Worm (Caenorhabditis elegans) whole organism, early embryonic: Measurements from ENCODE around the gene M199.134.

Experiments
- B0310.2 ChIP-seq: sonication (generic microtip); optimal IDR thresholded peaks from 2 replicates; lab custom pipeline; 2016; ENCODE audit warnings: mild to moderate bottlenecking, missing genetic modification characterization, missing compliant biosample characterization
- F13C5.2 ChIP-seq: sonication (generic microtip); optimal IDR thresholded peaks from 2 replicates; lab custom pipeline; 2017; ENCODE audit warnings: mild to moderate bottlenecking, missing genetic modification characterization, inconsistent platforms, missing compliant biosample characterization
- aly-1 ChIP-seq: sonication (generic microtip); optimal IDR thresholded peaks from 2 replicates; lab custom pipeline; 2016; ENCODE audit warnings: missing genetic modification characterization, missing compliant biosample characterization
- ama-1 ChIP-seq: fragments of 150-350 bp; optimal IDR thresholded peaks from 2 replicates; lab custom pipeline; 2014
- ceh-13 ChIP-seq: fragments of 200-800 bp; sonication (Bioruptor generic); optimal IDR thresholded peaks from 2 replicates; lab custom pipeline; 2018; ENCODE audit warnings: mild to moderate bottlenecking, missing genetic modification characterization, missing compliant biosample characterization
- ceh-36 ChIP-seq: sonication (generic microtip); optimal IDR thresholded peaks from 2 replicates; lab custom pipeline; 2016; ENCODE audit warnings: missing genetic modification characterization, inconsistent platforms, missing compliant biosample characterization
- ets-7 ChIP-seq: sonication (generic microtip); optimal IDR thresholded peaks from 2 replicates; lab custom pipeline; 2016; ENCODE audit warnings: missing genotype, missing genetic modification characterization, missing compliant biosample characterization
- flt-1 ChIP-seq: fragments of 200-800 bp; sonication (Bioruptor generic); IDR thresholded peaks from 2 replicates; pipeline ENCODE4 v1.3.6; 2022; ENCODE audit warnings: missing genetic modification characterization, missing compliant biosample characterization
- hmbx-1 ChIP-seq: sonication (generic microtip); optimal IDR thresholded peaks from 2 replicates; lab custom pipeline; 2016; ENCODE audit warnings: mild to moderate bottlenecking, missing genetic modification characterization, missing compliant biosample characterization
- hmg-4 ChIP-seq: fragments of 200-800 bp; sonication (Bioruptor generic); optimal IDR thresholded peaks from 2 replicates; lab custom pipeline; 2018; ENCODE audit warnings: mild to moderate bottlenecking, missing genetic modification characterization, missing compliant biosample characterization
- hnd-1 ChIP-seq: sonication (generic microtip); optimal IDR thresholded peaks from 2 replicates; lab custom pipeline; 2016; ENCODE audit warnings: missing genetic modification characterization, missing compliant biosample characterization
- pes-1 ChIP-seq: fragments of 200-800 bp; sonication (Bioruptor generic); IDR thresholded peaks from 2 replicates; pipeline ENCODE4 v1.3.6; 2022; ENCODE audit warnings: missing genetic modification reagents, missing genetic modification characterization, missing compliant biosample characterization
- scrt-1 ChIP-seq: fragments of 200-800 bp; sonication (Bioruptor generic); IDR thresholded peaks from 2 replicates; pipeline ENCODE4 v1.3.6; 2022; ENCODE audit warnings: missing genetic modification characterization, missing compliant biosample characterization
- sea-1 ChIP-seq: fragments of 200-800 bp; sonication (Bioruptor generic); conservative IDR thresholded peaks from 2 replicates; pipeline ENCODE4 v1.3.6; 2022; ENCODE audit warnings: missing genetic modification characterization, missing compliant biosample characterization
- tbx-11 ChIP-seq: fragments of 200-800 bp; sonication (Bioruptor generic); IDR thresholded peaks from 2 replicates; pipeline ENCODE4 v1.3.6; 2022; ENCODE audit warnings: missing genetic modification characterization, missing compliant biosample characterization
- tbx-37 ChIP-seq: fragments of 200-800 bp; sonication (Bioruptor generic); conservative IDR thresholded peaks from 2 replicates; pipeline ENCODE4 v1.3.6; 2022; ENCODE audit warnings: missing genetic modification reagents, missing genetic modification characterization, missing compliant biosample characterization
- tra-4 ChIP-seq: sonication (generic microtip); optimal IDR thresholded peaks from 2 replicates; lab custom pipeline; 2017; ENCODE audit warnings: missing genetic modification characterization, missing compliant biosample characterization

The M199.134 gene

DNA sequence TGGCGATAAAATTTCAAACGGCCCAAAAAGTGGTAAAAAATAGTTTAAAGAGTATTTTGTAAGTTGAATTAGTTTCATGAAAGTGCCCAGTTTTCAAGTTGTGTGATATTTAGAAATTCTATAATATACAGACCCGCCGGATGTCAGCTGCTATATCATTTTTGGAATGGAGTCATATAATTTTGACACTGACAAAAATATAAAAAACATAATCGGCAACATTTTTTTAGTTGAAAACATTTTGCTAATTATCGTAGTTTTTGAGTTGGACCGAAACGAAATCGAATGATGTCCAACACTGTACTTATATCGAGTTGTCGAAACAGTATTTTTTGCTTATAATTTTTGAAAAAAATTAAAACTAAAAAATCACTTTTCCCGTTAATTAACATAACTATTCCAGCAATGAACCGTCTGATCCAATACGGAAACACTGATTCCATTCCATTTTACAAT lies 9.8 kb downstream of the M199.134 start, which contains the start of gene srt-44:
srt-44 (plus strand) TSS at position 406 of the 456 bp plus-strand sequence.
- TF ChIP-seq tbx-37 (no peak), hmbx-1 (tag; lab: Kevin White, UChicago) (no peak), ets-7 (no peak), ceh-36 (no peak)

ce11 chrIV:15098294-15098693 lies 14.7 kb downstream of the M199.134 start, which contains the start of gene srt-49:
Gene srt-49 (minus strand): TSS chrIV:15098394.
- TF ChIP-seq B0310.2 (tag; lab: Kevin White, UChicago) (no peak), aly-1 (tag; lab: Kevin White, UChicago) (no peak), pes-1 (GFP tag; lab: Robert Waterston, UW) (no peak), scrt-1 (GFP tag; lab: Robert Waterston, UW) (no peak), ceh-36 (no peak), flt-1 (GFP tag; lab: Robert Waterston, UW) (no peak), hmg-4 (no peak), tbx-37 (no peak), tra-4 (tag; lab: Kevin White, UChicago) (no peak), ama-1 (lab: Kevin White, UChicago) (no peak), ets-7 (no peak), F13C5.2 (tag; lab: Kevin White, UChicago) (no peak), sea-1 (no peak), tbx-11 (no peak), hnd-1 (tag; lab: Kevin White, UChicago) (no peak), ceh-13 (GFP tag; lab: Kevin White, UChicago) (no peak), hmbx-1 (tag; lab: Kevin White, UChicago) (no peak)

- TF ChIP-seq B0310.2 (tag; lab: Kevin White, UChicago) (no peak), hnd-1 (tag; lab: Kevin White, UChicago) (no peak), tra-4 (tag; lab: Kevin White, UChicago) (no peak), flt-1 (GFP tag; lab: Robert Waterston, UW) (no peak), sea-1 (no peak), scrt-1 (GFP tag; lab: Robert Waterston, UW) (no peak), pes-1 (GFP tag; lab: Robert Waterston, UW) (no peak), tbx-11 (no peak), ceh-13 (GFP tag; lab: Kevin White, UChicago) (no peak)
Measured at ce11 chrIV:15074392-15074791, 38.6 kb downstream of the M199.134 start, which contains the start of gene srt-50. Gene srt-50 (plus strand): TSS chrIV:15074692.

DNA sequence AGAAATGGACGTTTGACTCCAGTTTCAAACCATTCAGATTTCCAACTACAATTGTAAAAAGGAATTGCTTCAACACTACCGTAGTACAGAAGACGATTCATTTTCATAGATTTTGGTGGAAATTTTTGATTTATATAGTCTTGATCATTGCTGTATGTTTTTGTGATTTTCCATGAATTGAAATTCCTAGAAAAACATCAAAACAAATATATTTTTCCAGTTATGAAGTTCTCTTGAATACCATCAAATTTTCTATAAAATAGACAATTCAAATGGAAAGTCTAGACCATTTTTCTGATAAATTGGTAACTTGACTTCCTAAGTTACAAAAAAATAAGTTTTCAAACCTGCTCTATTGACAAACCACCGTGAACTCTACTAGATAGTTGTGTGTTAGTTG lies 44.2 kb downstream of the M199.134 start, which contains the start of gene srt-48:
srt-48 (minus strand) TSS at position 101 of the 400 bp plus-strand sequence.
- no peak for TF ChIP-seq ceh-13 (GFP tag; lab: Kevin White, UChicago)
- no peak for TF ChIP-seq hmbx-1 (tag; lab: Kevin White, UChicago)
- TF ChIP-seq tra-4 (tag; lab: Kevin White, UChicago), result no peak
- no peak for TF ChIP-seq ceh-36
- no peak for TF ChIP-seq ets-7
- no peak for TF ChIP-seq flt-1 (GFP tag; lab: Robert Waterston, UW)
- TF ChIP-seq B0310.2 (tag; lab: Kevin White, UChicago), result no peak
- TF ChIP-seq ama-1 (lab: Kevin White, UChicago), result no peak
- TF ChIP-seq F13C5.2 (tag; lab: Kevin White, UChicago), result no peak
- no peak for TF ChIP-seq hmg-4
- no peak for TF ChIP-seq aly-1 (tag; lab: Kevin White, UChicago)

- no peak for TF ChIP-seq ceh-36
- TF ChIP-seq scrt-1 (GFP tag; lab: Robert Waterston, UW), result no peak
- TF ChIP-seq ceh-13 (GFP tag; lab: Kevin White, UChicago), result no peak
- no peak for TF ChIP-seq ama-1 (lab: Kevin White, UChicago)
- no peak for TF ChIP-seq ets-7
- no peak for TF ChIP-seq B0310.2 (tag; lab: Kevin White, UChicago)
- TF ChIP-seq aly-1 (tag; lab: Kevin White, UChicago), result no peak
- TF ChIP-seq hmbx-1 (tag; lab: Kevin White, UChicago), result no peak
- TF ChIP-seq tbx-37, result no peak
- TF ChIP-seq flt-1 (GFP tag; lab: Robert Waterston, UW), result no peak
- no peak for TF ChIP-seq hmg-4
- no peak for TF ChIP-seq F13C5.2 (tag; lab: Kevin White, UChicago)
- TF ChIP-seq tbx-11, result no peak
- no peak for TF ChIP-seq pes-1 (GFP tag; lab: Robert Waterston, UW)
- no peak for TF ChIP-seq hnd-1 (tag; lab: Kevin White, UChicago)
- TF ChIP-seq tra-4 (tag; lab: Kevin White, UChicago), result no peak
- TF ChIP-seq sea-1, result no peak
Measured at ce11 chrIV:15065653-15066052, 47.4 kb downstream of the M199.134 start, which contains the start of gene Y41E3.18. Gene Y41E3.18 (minus strand): TSS chrIV:15065753.

ce11 chrIV:15063789-15064188 lies 49.2 kb downstream of the M199.134 start:
- TF ChIP-seq tbx-11 (no peak), ets-7 (no peak), ceh-13 (GFP tag; lab: Kevin White, UChicago) (no peak), tra-4 (tag; lab: Kevin White, UChicago) (no peak), B0310.2 (tag; lab: Kevin White, UChicago) (no peak), tbx-37 (no peak), F13C5.2 (tag; lab: Kevin White, UChicago) (no peak), sea-1 (no peak), pes-1 (GFP tag; lab: Robert Waterston, UW) (no peak), hmbx-1 (tag; lab: Kevin White, UChicago) (no peak), ama-1 (lab: Kevin White, UChicago) (no peak), hnd-1 (tag; lab: Kevin White, UChicago) (no peak), hmg-4 (no peak)
